Worm (Caenorhabditis elegans) whole organism, late embryonic: ENCODE data around the gene cyp-25A2.

Experiments used
- C08G9.2 ChIP-seq: sonication (generic microtip); optimal IDR thresholded peaks from 2 replicates; lab custom pipeline; 2016; ENCODE audit warnings: mild to moderate bottlenecking, missing genetic modification characterization, moderate library complexity, missing compliant biosample characterization
- C38D4.7 ChIP-seq: fragments of 200-800 bp; sonication (Bioruptor generic); optimal IDR thresholded peaks from 2 replicates; lab custom pipeline; 2018; ENCODE audit warnings: mild to moderate bottlenecking, missing genetic modification characterization, moderate library complexity, missing compliant biosample characterization
- F13H6.1 ChIP-seq: sonication (generic microtip); optimal IDR thresholded peaks from 2 replicates; lab custom pipeline; 2016; ENCODE audit warnings: missing genetic modification characterization, missing compliant biosample characterization
- T23F11.4 ChIP-seq: fragments of 200-800 bp; sonication (Bioruptor generic); optimal IDR thresholded peaks from 2 replicates; lab custom pipeline; 2018; ENCODE audit warnings: mild to moderate bottlenecking, missing genetic modification characterization, missing compliant biosample characterization
- Y22D7AL.16 ChIP-seq: sonication (generic microtip); optimal IDR thresholded peaks from 2 replicates; lab custom pipeline; 2016; ENCODE audit warnings: missing genetic modification characterization, missing compliant biosample characterization
- ahr-1 ChIP-seq: sonication (generic microtip); optimal IDR thresholded peaks from 2 replicates; lab custom pipeline; 2016; ENCODE audit warnings: missing genetic modification characterization, missing compliant biosample characterization
- ama-1 ChIP-seq: fragments of 150-350 bp; optimal IDR thresholded peaks from 2 replicates; lab custom pipeline; 2014
- ceh-2 ChIP-seq: sonication (generic microtip); optimal IDR thresholded peaks from 2 replicates; lab custom pipeline; 2016; ENCODE audit warnings: missing genotype, missing genetic modification characterization, missing compliant biosample characterization
- ceh-22 ChIP-seq: sonication (generic microtip); optimal IDR thresholded peaks from 2 replicates; lab custom pipeline; 2017; ENCODE audit warnings: missing biosample characterization, missing genetic modification characterization
- ceh-31 ChIP-seq: sonication (generic microtip); optimal IDR thresholded peaks from 2 replicates; lab custom pipeline; 2016; ENCODE audit warnings: missing genetic modification characterization, missing compliant biosample characterization
- ceh-34 ChIP-seq: sonication (generic microtip); optimal IDR thresholded peaks from 2 replicates; lab custom pipeline; 2016; ENCODE audit warnings: mild to moderate bottlenecking, missing genetic modification characterization, missing compliant biosample characterization
- ceh-48 ChIP-seq: sonication (generic microtip); optimal IDR thresholded peaks from 2 replicates; lab custom pipeline; 2016; ENCODE audit warnings: missing genetic modification characterization, inconsistent platforms, missing compliant biosample characterization
- ceh-6 ChIP-seq: fragments of 200-800 bp; sonication (Bioruptor generic); optimal IDR thresholded peaks from 2 replicates; lab custom pipeline; 2018; ENCODE audit warnings: mild to moderate bottlenecking, missing genetic modification characterization, missing compliant biosample characterization
- dve-1 ChIP-seq: sonication (generic microtip); optimal IDR thresholded peaks from 2 replicates; lab custom pipeline; 2017; ENCODE audit warnings: antibody characterized with exemption, mild to moderate bottlenecking, missing genetic modification characterization, missing compliant biosample characterization
- elt-2 ChIP-seq: sonication (generic microtip); optimal IDR thresholded peaks from 2 replicates; lab custom pipeline; 2016; ENCODE audit warnings: missing genetic modification reagents, missing genetic modification characterization, missing compliant biosample characterization
- elt-4 ChIP-seq: sonication (generic microtip); optimal IDR thresholded peaks from 2 replicates; lab custom pipeline; 2016; ENCODE audit warnings: missing genetic modification characterization, missing compliant biosample characterization
- eyg-1 ChIP-seq: sonication (generic microtip); optimal IDR thresholded peaks from 2 replicates; lab custom pipeline; 2016; ENCODE audit warnings: missing genotype, missing genetic modification characterization, missing compliant biosample characterization
- fax-1 ChIP-seq: sonication (generic microtip); optimal IDR thresholded peaks from 2 replicates; lab custom pipeline; 2016; ENCODE audit warnings: missing genotype, missing genetic modification characterization, missing compliant biosample characterization
- fkh-10 ChIP-seq: fragments of 150-350 bp; optimal IDR thresholded peaks from 2 replicates; lab custom pipeline; 2014; ENCODE audit warnings: missing biosample characterization, missing genetic modification reagents, missing genetic modification characterization
- gmeb-2 ChIP-seq: sonication (generic microtip); optimal IDR thresholded peaks from 2 replicates; lab custom pipeline; 2016; ENCODE audit warnings: missing genetic modification characterization, inconsistent platforms, missing compliant biosample characterization
- hlh-13 ChIP-seq: fragments of 200-800 bp; sonication (Bioruptor generic); optimal IDR thresholded peaks from 2 replicates; lab custom pipeline; 2018; ENCODE audit warnings: mild to moderate bottlenecking, missing genetic modification characterization, missing compliant biosample characterization
- hlh-15 ChIP-seq: sonication (generic microtip); optimal IDR thresholded peaks from 2 replicates; lab custom pipeline; 2016; ENCODE audit warnings: missing genetic modification characterization, missing compliant biosample characterization
- hlh-8 ChIP-seq: sonication (generic microtip); optimal IDR thresholded peaks from 2 replicates; lab custom pipeline; 2016; ENCODE audit warnings: missing genotype, missing genetic modification characterization, missing compliant biosample characterization
- lim-6 ChIP-seq: sonication (generic microtip); optimal IDR thresholded peaks from 2 replicates; lab custom pipeline; 2016; ENCODE audit warnings: missing genetic modification characterization, missing compliant biosample characterization
- madf-2 ChIP-seq: sonication (generic microtip); optimal IDR thresholded peaks from 2 replicates; lab custom pipeline; 2017; ENCODE audit warnings: missing genetic modification characterization, missing compliant biosample characterization
- mec-3 ChIP-seq: sonication (generic microtip); optimal IDR thresholded peaks from 2 replicates; lab custom pipeline; 2016; ENCODE audit warnings: borderline replicate concordance, missing genetic modification characterization, missing compliant biosample characterization
- nhr-232 ChIP-seq: sonication (generic microtip); optimal IDR thresholded peaks from 2 replicates; lab custom pipeline; 2016; ENCODE audit warnings: missing genetic modification characterization, missing compliant biosample characterization
- npax-4 ChIP-seq: sonication (generic microtip); optimal IDR thresholded peaks from 2 replicates; lab custom pipeline; 2016; ENCODE audit warnings: missing genetic modification characterization, missing compliant biosample characterization
- pag-3 ChIP-seq: sonication (generic microtip); optimal IDR thresholded peaks from 2 replicates; lab custom pipeline; 2016; ENCODE audit warnings: missing compliant biosample characterization, missing genetic modification characterization, borderline replicate concordance
- pat-9 ChIP-seq: fragments of 200-800 bp; sonication (Bioruptor generic); optimal IDR thresholded peaks from 2 replicates; lab custom pipeline; 2018; ENCODE audit warnings: mild to moderate bottlenecking, missing genetic modification characterization, moderate library complexity, missing compliant biosample characterization
- pha-2 ChIP-seq: sonication (generic microtip); optimal IDR thresholded peaks from 2 replicates; lab custom pipeline; 2017; ENCODE audit warnings: mild to moderate bottlenecking, missing genetic modification characterization, missing compliant biosample characterization
- pqm-1 ChIP-seq: sonication (generic microtip); optimal IDR thresholded peaks from 2 replicates; lab custom pipeline; 2016; ENCODE audit warnings: missing genetic modification characterization, missing compliant biosample characterization
- pros-1 ChIP-seq: fragments of 150-350 bp; optimal IDR thresholded peaks from 2 replicates; lab custom pipeline; 2014; ENCODE audit warnings: missing biosample characterization, missing genetic modification reagents, missing genetic modification characterization
- ref-2 ChIP-seq: sonication (generic microtip); optimal IDR thresholded peaks from 2 replicates; lab custom pipeline; 2016; ENCODE audit warnings: missing genetic modification characterization, missing compliant biosample characterization
- rnt-1 ChIP-seq: sonication (generic microtip); optimal IDR thresholded peaks from 2 replicates; lab custom pipeline; 2016; ENCODE audit warnings: missing genetic modification characterization, missing compliant biosample characterization
- sox-2 ChIP-seq: fragments of 200-800 bp; sonication (Bioruptor generic); IDR thresholded peaks from 2 replicates; pipeline ENCODE4 v1.3.6; 2022; ENCODE audit warnings: missing genetic modification reagents, missing genetic modification characterization, missing compliant biosample characterization
- syd-9 ChIP-seq: sonication (generic microtip); optimal IDR thresholded peaks from 2 replicates; lab custom pipeline; 2016; ENCODE audit warnings: mild to moderate bottlenecking, missing genetic modification characterization, moderate library complexity, missing compliant biosample characterization
- tbx-7 ChIP-seq: sonication (generic microtip); optimal IDR thresholded peaks from 2 replicates; lab custom pipeline; 2016; ENCODE audit warnings: missing genotype, missing genetic modification characterization, missing compliant biosample characterization
- unc-3 ChIP-seq, 2 experiments: fragments of 200-800 bp in 1 of 2; sonication (Bioruptor generic) in 1 of 2; sonication (generic microtip) in 1 of 2; conservative IDR thresholded peaks in 1 of 2; optimal IDR thresholded peaks in 1 of 2; 2 replicates each; pipeline versions ENCODE4 v1.3.6 to Lab custom; 2016 to 2022; ENCODE audit warnings: missing compliant biosample characterization in 2 of 2, missing genetic modification characterization in 2 of 2, missing genetic modification reagents in 1 of 2
- unc-42 ChIP-seq: sonication (generic microtip); optimal IDR thresholded peaks from 2 replicates; lab custom pipeline; 2016; ENCODE audit warnings: missing genotype, missing genetic modification characterization, missing compliant biosample characterization
- unc-55 ChIP-seq: sonication (generic microtip); optimal IDR thresholded peaks from 2 replicates; lab custom pipeline; 2017; ENCODE audit warnings: missing biosample characterization, missing genetic modification reagents, missing genetic modification characterization
- zip-5 ChIP-seq: sonication (generic microtip); optimal IDR thresholded peaks from 2 replicates; lab custom pipeline; 2016; ENCODE audit warnings: missing genetic modification characterization, missing compliant biosample characterization
- ztf-16 ChIP-seq: sonication (generic microtip); optimal IDR thresholded peaks from 2 replicates; lab custom pipeline; 2017; ENCODE audit warnings: missing genetic modification characterization, missing compliant biosample characterization

Gene cyp-25A2

DNA sequence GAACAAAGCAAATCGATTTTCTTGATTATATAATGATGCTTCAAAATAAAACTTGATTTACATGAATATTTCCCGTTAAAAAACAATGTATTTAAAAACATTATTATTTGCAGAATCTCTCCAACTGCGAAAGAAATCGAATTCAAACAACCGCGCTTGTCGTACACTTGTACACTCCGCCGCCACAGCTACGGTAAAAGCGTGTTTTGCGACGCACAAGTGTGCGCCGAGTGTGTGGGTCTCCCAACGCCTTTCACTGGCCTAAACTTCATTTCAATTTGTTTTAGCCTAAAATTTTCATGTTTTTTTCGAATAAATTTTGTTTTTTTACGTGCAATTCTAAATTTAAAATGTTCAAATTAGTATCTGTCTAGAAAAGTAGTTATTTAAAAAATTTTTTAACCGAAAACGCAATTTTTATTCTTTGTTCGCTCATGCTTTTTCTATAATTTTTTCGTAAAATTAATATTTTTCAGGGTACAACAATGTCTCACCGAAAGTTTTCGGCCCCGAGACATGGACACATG, 32.4 kb downstream of the cyp-25A2 start, which contains the start of gene rpl-3 (continued):
- TF ChIP-seq madf-2 (tag; lab: Kevin White, UChicago) (peak; percentile 97), nhr-232 (tag; lab: Kevin White, UChicago) (peak; percentile 38), ztf-16 (tag; lab: Kevin White, UChicago) (peak; percentile 99), elt-2 (tag; lab: Kevin White, UChicago) (peak; percentile 99), ahr-1 (tag; lab: Kevin White, UChicago) (peak; percentile 94), ceh-34 (tag; lab: Kevin White, UChicago) (peak; percentile 100), unc-55 (GFP tag; lab: Kevin White, UChicago) (peak; percentile 89), pha-2 (tag; lab: Kevin White, UChicago) (peak; percentile 90), ref-2 (tag; lab: Kevin White, UChicago) (peak; percentile 100), npax-4 (tag; lab: Kevin White, UChicago) (peak; percentile 63), F13H6.1 (tag; lab: Kevin White, UChicago) (peak; percentile 97), eyg-1 (tag; lab: Kevin White, UChicago) (peak; percentile 91), elt-4 (tag; lab: Kevin White, UChicago) (no peak), ceh-48 (tag; lab: Kevin White, UChicago) (peak; percentile 96), C08G9.2 (peak; percentile 86), sox-2 (GFP tag; lab: Robert Waterston, UW) (peak; percentile 96), fkh-10 (GFP tag; lab: Kevin White, UChicago) (peak; percentile 96), ceh-31 (tag; lab: Kevin White, UChicago) (peak; percentile 99), hlh-13 (GFP tag; lab: Kevin White, UChicago) (peak; percentile 81), T23F11.4 (GFP tag; lab: Kevin White, UChicago) (peak; percentile 98), C38D4.7 (GFP tag; lab: Kevin White, UChicago) (peak; percentile 72), pat-9 (peak; percentile 99)

DNA sequence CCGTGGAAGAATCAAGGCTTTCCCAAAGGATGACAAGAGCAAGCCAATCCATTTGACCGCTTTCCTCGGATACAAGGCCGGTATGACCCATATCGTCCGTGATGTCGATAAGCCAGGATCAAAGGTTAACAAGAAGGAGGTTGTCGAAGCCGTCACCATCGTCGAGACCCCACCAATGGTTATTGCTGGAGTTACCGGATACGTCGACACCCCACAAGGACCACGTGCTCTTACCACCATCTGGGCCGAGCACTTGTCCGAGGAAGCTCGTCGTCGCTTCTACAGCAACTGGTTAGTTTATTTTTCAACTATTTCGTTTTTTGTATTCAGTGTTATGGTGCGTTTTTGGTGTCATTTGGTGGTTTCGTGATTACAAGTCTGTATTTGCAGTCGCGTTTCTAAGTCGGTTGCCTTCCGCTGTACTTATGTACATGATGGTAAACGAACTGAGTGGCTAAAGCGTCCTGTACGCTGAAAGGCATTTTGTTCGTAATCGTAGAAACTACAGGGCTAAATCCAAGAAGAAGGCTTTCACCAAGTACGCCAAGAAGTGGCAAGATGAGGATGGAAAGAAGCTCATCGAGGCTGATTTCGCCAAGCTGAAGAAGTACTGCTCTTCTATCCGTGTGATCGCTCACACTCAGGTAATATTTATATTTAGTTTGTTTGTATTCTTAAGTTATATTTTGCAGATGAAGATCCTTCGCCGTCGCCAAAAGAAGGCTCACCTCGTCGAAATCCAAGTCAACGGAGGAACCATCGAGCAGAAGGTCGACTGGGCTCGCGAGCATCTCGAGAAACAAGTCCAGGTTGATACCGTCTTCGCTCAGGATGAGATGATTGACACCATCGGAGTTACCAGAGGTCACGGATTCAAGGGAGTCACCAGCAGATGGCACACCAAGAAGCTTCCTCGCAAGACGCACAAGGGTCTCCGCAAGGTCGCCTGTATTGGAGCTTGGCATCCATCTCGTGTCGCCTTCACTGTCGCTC, 33.2 kb downstream of the cyp-25A2 start:
- no peak for TF ChIP-seq mec-3
- TF ChIP-seq dve-1 (tag; lab: Kevin White, UChicago), result no peak
- no peak for TF ChIP-seq ceh-6
- TF ChIP-seq npax-4 (tag; lab: Kevin White, UChicago), result no peak
- no peak for TF ChIP-seq lim-6 (tag; lab: Kevin White, UChicago)
- no peak for TF ChIP-seq hlh-15 (tag; lab: Kevin White, UChicago)
- no peak for TF ChIP-seq F13H6.1 (tag; lab: Kevin White, UChicago)
- TF ChIP-seq zip-5 (tag; lab: Kevin White, UChicago), result no peak
- TF ChIP-seq syd-9 (tag; lab: Kevin White, UChicago), result no peak
- TF ChIP-seq unc-42 (tag; lab: Kevin White, UChicago), result no peak
- TF ChIP-seq pag-3 (tag; lab: Kevin White, UChicago), result no peak
- TF ChIP-seq C38D4.7 (GFP tag; lab: Kevin White, UChicago), result no peak
- TF ChIP-seq, all 69 proteins: peak for 0

DNA sequence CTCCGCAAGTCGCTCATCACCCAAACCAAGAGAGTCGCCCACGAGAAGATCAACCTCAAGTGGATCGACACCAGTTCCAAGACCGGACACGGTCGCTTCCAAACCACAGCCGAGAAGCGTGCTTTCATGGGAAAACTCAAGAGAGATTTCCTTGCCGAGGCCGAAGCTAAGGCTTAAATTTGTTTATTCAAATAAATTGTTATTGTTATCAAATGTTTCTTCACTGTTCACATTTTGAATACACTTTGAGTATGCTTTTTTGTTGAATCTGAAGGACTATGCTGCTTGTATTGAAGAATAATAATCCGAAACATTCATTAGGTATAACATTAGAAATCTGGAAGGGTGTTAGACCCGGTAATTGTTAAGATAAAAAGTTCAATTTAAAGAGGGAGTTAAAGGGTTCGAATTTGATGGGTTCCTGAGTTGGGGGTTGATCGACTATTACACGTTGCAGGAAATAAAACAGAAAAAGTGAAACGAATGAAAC, 34.3 kb downstream of the cyp-25A2 start:
- TF ChIP-seq ahr-1 (tag; lab: Kevin White, UChicago) (no peak), fax-1 (tag; lab: Kevin White, UChicago) (no peak), C08G9.2 (no peak), ceh-2 (tag; lab: Kevin White, UChicago) (no peak), ceh-22 (tag; lab: Kevin White, UChicago) (no peak), hlh-8 (tag; lab: Kevin White, UChicago) (no peak), Y22D7AL.16 (peak; percentile 4), nhr-232 (tag; lab: Kevin White, UChicago) (no peak), F13H6.1 (tag; lab: Kevin White, UChicago) (no peak), tbx-7 (tag; lab: Kevin White, UChicago) (no peak), rnt-1 (tag; lab: Kevin White, UChicago) (no peak), pqm-1 (no peak), ama-1 (lab: Kevin White, UChicago) (peak; percentile 62), ceh-48 (tag; lab: Kevin White, UChicago) (no peak), ref-2 (tag; lab: Kevin White, UChicago) (no peak), pag-3 (tag; lab: Kevin White, UChicago) (no peak), pros-1 (tag; lab: Kevin White, UChicago) (no peak), ceh-31 (tag; lab: Kevin White, UChicago) (no peak), gmeb-2 (peak; percentile 4), unc-3 (GFP tag; conservative IDR thresholded peaks at IDR 0.05; lab: Robert Waterston, UW) (no peak), unc-3 (tag; optimal IDR thresholded peaks at IDR 0.05; lab: Kevin White, UChicago) (no peak), eyg-1 (tag; lab: Kevin White, UChicago) (no peak)
